Worm (Caenorhabditis elegans) whole organism, L2 larva: ENCODE results near the gene kat-1.

Experiments
- ceh-16 ChIP-seq: fragments of 150-350 bp; optimal IDR thresholded peaks from 2 replicates; lab custom pipeline; 2014; ENCODE audit warnings: missing biosample characterization, missing genetic modification characterization
- crh-2 ChIP-seq: sonication (generic microtip); optimal IDR thresholded peaks from 2 replicates; lab custom pipeline; 2017; ENCODE audit warnings: missing biosample characterization, missing genetic modification characterization
- skn-1 ChIP-seq: sonication (generic microtip); optimal IDR thresholded peaks from 2 replicates; lab custom pipeline; 2017; ENCODE audit warnings: missing biosample characterization, missing genetic modification characterization

DNA sequence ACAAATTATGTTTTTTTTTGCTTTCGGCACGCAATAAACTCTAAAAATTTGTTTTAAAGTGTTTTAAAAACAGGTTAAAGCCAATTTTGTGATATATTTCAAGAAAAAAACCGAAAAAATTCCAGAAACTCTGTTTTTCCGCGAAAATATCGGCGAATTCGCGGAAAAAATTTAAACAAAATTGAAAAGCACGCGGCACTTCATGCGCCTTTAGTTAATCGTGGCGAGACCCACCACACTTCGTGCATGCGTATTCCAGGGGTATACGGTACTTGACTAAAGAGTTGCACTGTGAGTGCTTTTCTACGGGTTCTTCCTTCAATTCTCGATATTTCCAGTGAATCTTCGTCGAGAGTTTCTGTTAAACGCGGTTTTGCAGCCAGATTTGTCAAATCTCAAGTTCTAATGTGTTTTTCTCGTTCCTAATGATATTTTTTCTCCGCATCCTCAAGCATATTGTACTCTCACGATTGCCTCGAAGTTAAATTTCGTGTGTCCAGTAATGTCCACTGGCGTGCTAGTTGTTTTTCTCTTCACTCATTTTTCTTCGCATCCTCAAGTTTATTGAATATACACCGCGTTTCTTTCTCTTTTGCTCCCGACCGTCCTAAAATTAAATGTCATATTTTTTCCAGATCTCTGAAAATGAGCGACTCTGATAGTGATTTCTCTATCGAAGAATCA lies 35.8 kb upstream of the kat-1 start, which contains the start of gene cin-4:
- TF ChIP-seq skn-1 (tag; lab: Kevin White, UChicago) (no peak), ceh-16 (no peak), crh-2 (no peak)
